Worm (Caenorhabditis elegans) whole organism, L1 larva: ENCODE data around the gene ipla-7.

Experiments used
- unc-62 ChIP-seq: fragments of 150-350 bp; optimal IDR thresholded peaks from 2 replicates; lab custom pipeline; 2014; ENCODE audit warnings: missing biosample characterization, missing genetic modification reagents, missing genetic modification characterization
- unc-98 ChIP-seq: fragments of 200-800 bp; sonication (Bioruptor generic); IDR thresholded peaks from 2 replicates; pipeline ENCODE4 v1.3.6; 2022; ENCODE audit warnings: missing genetic modification characterization, missing compliant biosample characterization
- zag-1 ChIP-seq: fragments of 150-350 bp; optimal IDR thresholded peaks from 2 replicates; lab custom pipeline; 2014; ENCODE audit warnings: missing biosample characterization, missing genetic modification characterization

- TF ChIP-seq unc-98 (GFP tag; lab: Robert Waterston, UW) = no peak
- TF ChIP-seq zag-1 (tag; lab: Kevin White, UChicago) = no peak
- TF ChIP-seq unc-62 (GFP tag; lab: Kevin White, UChicago) = no peak
Measured at ce11 chrIV:10047108-10047507, 15.5 kb downstream of the ipla-7 start, which contains the start of gene T04B2.3.
